Worm (Caenorhabditis elegans): ENCODE data around the gene grl-1.

grl-1 gene

DNA sequence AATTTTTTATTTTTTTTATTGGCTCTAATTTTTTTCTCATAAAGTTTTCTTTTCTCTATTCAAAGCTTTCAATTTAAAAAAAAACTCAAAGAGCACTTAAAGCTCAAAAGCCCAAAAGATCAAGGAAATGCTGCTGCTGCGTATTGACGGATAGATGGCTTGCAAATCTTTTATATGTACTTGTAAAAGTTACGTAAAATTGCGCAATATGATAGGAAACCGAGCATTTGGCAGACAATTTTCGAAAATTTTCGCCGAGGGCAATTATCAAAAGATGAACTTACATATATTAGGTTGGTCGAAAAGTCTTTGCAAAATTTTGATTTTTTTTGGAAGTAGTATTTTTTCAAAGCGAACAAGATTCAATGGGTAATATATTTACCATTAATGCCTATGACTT is 14.8 kb upstream of the grl-1 start:
- TF ChIP-seq ZK546.5 (tag; optimal IDR thresholded peaks at IDR 0.05): no peak
- TF ChIP-seq tbx-2 (tag; optimal IDR thresholded peaks at IDR 0.05): no peak
- no peak for TF ChIP-seq nhr-12 (tag; optimal IDR thresholded peaks at IDR 0.05)
- no peak for TF ChIP-seq R02D3.7 (tag; optimal IDR thresholded peaks at IDR 0.05)
- no peak for TF ChIP-seq jun-1 (tag; optimal IDR thresholded peaks at IDR 0.05)
- no peak for TF ChIP-seq nhr-237 (tag; optimal IDR thresholded peaks at IDR 0.05)
- TF ChIP-seq sea-2 (GFP tag; optimal IDR thresholded peaks at IDR 0.05): no peak

DNA sequence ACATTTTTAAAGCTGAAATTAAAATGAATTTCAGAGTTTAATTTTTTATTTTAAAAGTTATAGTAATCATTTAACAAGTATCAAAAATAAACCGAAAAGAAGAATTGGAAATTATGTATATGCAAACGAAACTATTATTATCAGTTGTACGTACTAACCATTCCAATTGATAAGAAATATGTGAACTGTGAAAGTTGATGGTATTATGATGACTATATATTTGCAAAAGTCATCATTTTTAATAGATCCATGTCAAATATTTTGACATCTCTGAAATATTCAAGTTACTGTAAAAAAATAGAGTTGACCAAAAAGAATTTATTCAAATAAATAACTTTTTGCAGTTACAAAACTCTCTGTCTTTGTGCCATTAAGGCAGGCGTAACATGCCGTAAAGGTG is 14.4 kb upstream of the grl-1 start, which contains the start of gene ugt-48:
Gene ugt-48 (minus strand): TSS at position 12 of the 400 bp plus-strand sequence.
- no peak for TF ChIP-seq mdl-1 (tag; optimal IDR thresholded peaks at IDR 0.05)
- TF ChIP-seq nhr-28 (tag; optimal IDR thresholded peaks at IDR 0.05): no peak
- TF ChIP-seq ceh-16 (tag; optimal IDR thresholded peaks at IDR 0.05): no peak
- TF ChIP-seq pqm-1 (tag; optimal IDR thresholded peaks at IDR 0.05): peak; percentile 21
- peak; percentile 33 for TF ChIP-seq elt-2 (tag; optimal IDR thresholded peaks at IDR 0.05)
- TF ChIP-seq elt-1 (tag; optimal IDR thresholded peaks at IDR 0.05): no peak
- no peak for TF ChIP-seq skn-1 (tag; optimal IDR thresholded peaks at IDR 0.05)
- TF ChIP-seq ceh-82 (tag; optimal IDR thresholded peaks at IDR 0.05): no peak
- no peak for TF ChIP-seq nhr-237 (tag; optimal IDR thresholded peaks at IDR 0.05)
- TF ChIP-seq unc-39 (tag; optimal IDR thresholded peaks at IDR 0.05): no peak

DNA sequence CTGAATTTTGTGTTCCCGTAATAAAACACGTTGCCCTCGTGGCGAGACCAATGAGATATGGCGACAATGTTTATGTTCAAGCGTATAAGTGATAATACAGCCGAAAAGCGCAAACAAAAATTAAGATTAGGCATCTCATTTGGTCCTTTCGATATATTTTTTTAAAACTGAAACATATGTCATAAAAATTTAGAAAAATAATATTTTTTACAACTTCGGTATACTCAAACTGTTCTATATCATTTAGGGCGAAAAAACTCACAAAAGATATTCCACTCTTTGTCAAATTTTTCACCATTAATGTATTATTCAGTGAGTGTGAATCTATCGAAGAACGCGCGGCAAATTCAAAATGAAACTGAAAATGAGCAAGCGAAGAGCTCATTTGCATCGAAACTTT is 4.8 kb upstream of the grl-1 start, which contains the start of gene cft-1:
Gene cft-1 (plus strand): TSS at position 301 of the 400 bp plus-strand sequence.
- TF ChIP-seq snpc-4 (tag; optimal IDR thresholded peaks at IDR 0.05) (no peak), zag-1 (tag; optimal IDR thresholded peaks at IDR 0.05) (no peak), fkh-2 (tag; optimal IDR thresholded peaks at IDR 0.05) (no peak), lin-39 (tag; optimal IDR thresholded peaks at IDR 0.05) (no peak), ceh-9 (tag; optimal IDR thresholded peaks at IDR 0.05) (no peak), ceh-28 (tag; optimal IDR thresholded peaks at IDR 0.05) (no peak), nhr-77 (tag; optimal IDR thresholded peaks at IDR 0.05) (no peak)

DNA sequence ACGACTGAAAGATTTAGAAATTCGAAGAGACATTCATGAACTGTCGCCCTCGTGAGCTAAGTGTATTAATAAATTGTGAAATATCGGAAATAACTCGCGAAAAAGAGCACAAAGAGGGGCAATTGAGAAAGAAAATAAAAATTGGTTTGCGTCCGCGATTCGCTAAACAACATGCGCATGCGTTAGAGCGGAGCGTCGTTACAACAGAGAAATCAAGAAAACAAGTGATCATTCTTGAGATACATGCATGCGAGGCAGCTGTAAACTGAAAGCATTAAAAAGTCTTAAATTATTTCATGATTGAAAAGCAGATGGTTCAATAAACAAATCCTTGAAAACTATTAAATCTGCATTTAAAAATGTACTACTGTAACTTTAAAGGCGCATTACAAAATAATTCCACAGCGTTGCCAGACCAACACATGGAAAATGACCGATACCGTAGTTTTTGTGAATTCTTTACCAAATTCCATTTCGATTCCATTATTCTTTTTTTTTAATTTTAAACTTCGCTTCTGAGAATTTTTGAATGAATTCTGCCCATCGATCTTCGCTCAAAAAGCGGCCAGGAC is 2.7 kb upstream of the grl-1 start, which contains the start of the genes cox-16 and syp-2:
Gene cox-16 (minus strand): TSS at position 4 of the 572 bp plus-strand sequence.
Gene syp-2 (plus strand): TSS at position 248 of the 572 bp plus-strand sequence.
- TF ChIP-seq lin-39 (tag; optimal IDR thresholded peaks at IDR 0.05): peak; percentile 9
- TF ChIP-seq lin-15B (tag; optimal IDR thresholded peaks at IDR 0.05): peak; percentile 2
- no peak for TF ChIP-seq ceh-9 (tag; optimal IDR thresholded peaks at IDR 0.05)
- TF ChIP-seq ceh-82 (tag; optimal IDR thresholded peaks at IDR 0.05): no peak
- TF ChIP-seq mdl-1 (tag; optimal IDR thresholded peaks at IDR 0.05): no peak
- no peak for TF ChIP-seq unc-62 (GFP tag; optimal IDR thresholded peaks at IDR 0.05)
- TF ChIP-seq eor-1 (tag; optimal IDR thresholded peaks at IDR 0.05): no peak
- TF ChIP-seq elt-1 (tag; optimal IDR thresholded peaks at IDR 0.05): no peak
- peak; percentile 23 for TF ChIP-seq pha-4 (tag; optimal IDR thresholded peaks at IDR 0.05)
- no peak for TF ChIP-seq nhr-12 (tag; optimal IDR thresholded peaks at IDR 0.05)
- TF ChIP-seq snpc-4 (tag; optimal IDR thresholded peaks at IDR 0.05): no peak
- TF ChIP-seq skn-1 (tag; optimal IDR thresholded peaks at IDR 0.05): no peak
- TF ChIP-seq jun-1 (tag; optimal IDR thresholded peaks at IDR 0.05): no peak
- no peak for TF ChIP-seq fkh-10 (GFP tag; optimal IDR thresholded peaks at IDR 0.05)
- no peak for TF ChIP-seq ztf-11 (tag; optimal IDR thresholded peaks at IDR 0.05)
- no peak for TF ChIP-seq hmg-11 (tag; optimal IDR thresholded peaks at IDR 0.05)

DNA sequence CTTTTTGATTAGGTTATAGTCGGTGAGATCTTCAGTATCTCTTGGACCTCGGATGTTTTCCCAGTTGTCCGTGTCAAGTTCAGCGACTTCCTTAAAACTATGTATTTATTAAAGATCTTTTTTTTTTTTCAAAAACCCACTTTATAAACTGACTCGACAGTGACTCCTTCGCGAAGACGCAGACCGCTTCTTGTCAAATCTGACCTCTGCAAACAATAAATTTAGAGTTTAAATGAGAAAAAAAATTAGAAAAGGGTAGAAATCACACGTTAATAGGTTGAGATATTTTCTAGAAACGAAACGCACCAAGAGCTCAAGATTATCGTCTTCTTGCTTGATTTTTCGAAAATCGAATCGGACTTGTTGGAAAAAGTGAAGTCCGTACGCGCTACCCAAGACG is 2.1 kb upstream of the grl-1 start, which contains the start of gene C24G6.8:
Gene C24G6.8 (minus strand): TSS at position 101 of the 400 bp plus-strand sequence.
- no peak for TF ChIP-seq R02D3.7 (tag; optimal IDR thresholded peaks at IDR 0.05)
- no peak for TF ChIP-seq unc-62 (GFP tag; optimal IDR thresholded peaks at IDR 0.05)
- no peak for TF ChIP-seq lsy-12 (tag; optimal IDR thresholded peaks at IDR 0.05)
- TF ChIP-seq nhr-25 (tag; optimal IDR thresholded peaks at IDR 0.05): no peak
- TF ChIP-seq elt-1 (tag; optimal IDR thresholded peaks at IDR 0.05): no peak
- no peak for TF ChIP-seq unc-39 (tag; optimal IDR thresholded peaks at IDR 0.05)
- no peak for TF ChIP-seq nhr-12 (tag; optimal IDR thresholded peaks at IDR 0.05)
- no peak for TF ChIP-seq ceh-16 (tag; optimal IDR thresholded peaks at IDR 0.05)
- no peak for TF ChIP-seq nhr-76 (tag; optimal IDR thresholded peaks at IDR 0.05)
- no peak for TF ChIP-seq tbx-2 (tag; optimal IDR thresholded peaks at IDR 0.05)
- TF ChIP-seq eor-1 (tag; optimal IDR thresholded peaks at IDR 0.05): no peak
- no peak for TF ChIP-seq ztf-4 (tag; optimal IDR thresholded peaks at IDR 0.05)
- TF ChIP-seq ceh-9 (tag; optimal IDR thresholded peaks at IDR 0.05): no peak
- no peak for TF ChIP-seq lin-39 (tag; optimal IDR thresholded peaks at IDR 0.05)
- no peak for TF ChIP-seq nhr-23 (tag; optimal IDR thresholded peaks at IDR 0.05)
- TF ChIP-seq ama-1 (optimal IDR thresholded peaks at IDR 0.05): no peak

All from whole organism, L3 larva.